Worm (Caenorhabditis elegans): ENCODE data around the gene F20H11.1.

DNA sequence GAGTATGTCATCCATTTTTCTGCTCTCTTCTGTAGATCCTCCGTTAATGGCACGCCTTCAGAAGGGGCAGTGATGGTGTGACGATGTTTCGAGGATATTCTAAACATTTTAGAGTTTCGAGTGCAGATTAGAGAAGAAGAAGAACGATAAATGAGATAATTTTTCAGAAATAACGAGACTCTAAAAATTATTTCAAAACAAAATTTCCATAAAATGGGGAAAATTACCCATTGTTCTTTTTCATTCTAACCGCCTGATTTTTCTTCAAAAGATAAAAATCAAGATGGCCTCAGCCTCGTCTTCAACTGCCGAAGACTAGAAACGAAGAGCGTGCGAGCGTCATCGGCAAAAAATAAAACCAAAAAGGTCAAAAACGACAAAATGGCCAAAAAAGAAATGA is 9.1 kb upstream of the F20H11.1 start, which contains the start of gene let-765:
- TF ChIP-seq ceh-83 (GFP tag; optimal IDR thresholded peaks at IDR 0.05) (no peak), ceh-43 (GFP tag; optimal IDR thresholded peaks at IDR 0.05) (no peak), lin-32 (GFP tag; optimal IDR thresholded peaks at IDR 0.05) (no peak), pha-4 (tag; optimal IDR thresholded peaks at IDR 0.05) (no peak), elt-1 (tag; optimal IDR thresholded peaks at IDR 0.05; ENCODE audit: borderline replicate concordance, insufficient read depth) (no peak), hlh-1 (tag; optimal IDR thresholded peaks at IDR 0.05) (no peak), tbx-8 (GFP tag; optimal IDR thresholded peaks at IDR 0.05) (no peak), nhr-28 (tag; optimal IDR thresholded peaks at IDR 0.05) (no peak), nhr-76 (tag; optimal IDR thresholded peaks at IDR 0.05) (no peak), ztf-11 (tag; optimal IDR thresholded peaks at IDR 0.05) (no peak), mep-1 (tag; optimal IDR thresholded peaks at IDR 0.05) (no peak), unc-39 (tag; optimal IDR thresholded peaks at IDR 0.05) (no peak), lin-13 (tag; optimal IDR thresholded peaks at IDR 0.05) (no peak), elt-3 (tag; optimal IDR thresholded peaks at IDR 0.05) (no peak)
